Fruit fly (Drosophila melanogaster) whole organism, wandering third instar larva: ENCODE data around the gene CG12170.

Experiments
- Abd-B ChIP-seq: fragments of >200 bp; optimal IDR thresholded peaks from 2 replicates; lab custom pipeline; 2017; ENCODE audit warnings: missing biosample characterization, missing genetic modification characterization
- CG32264 ChIP-seq: fragments of 200-800 bp; sonication (Bioruptor generic); optimal IDR thresholded peaks from 2 replicates; lab custom pipeline; 2016; ENCODE audit warnings: missing biosample characterization, missing genetic modification characterization
- CG9705 ChIP-seq: fragments of 200-800 bp; sonication (Bioruptor generic); optimal IDR thresholded peaks from 2 replicates; lab custom pipeline; 2018; ENCODE audit warnings: missing biosample characterization, mild to moderate bottlenecking, missing genetic modification characterization
- CrebA ChIP-seq: fragments of 200-800 bp; sonication (Bioruptor generic); optimal IDR thresholded peaks from 2 replicates; lab custom pipeline; 2016; ENCODE audit warnings: missing biosample characterization, mild to moderate bottlenecking, missing genetic modification characterization, borderline replicate concordance
- Dfd ChIP-seq: fragments of >200 bp; optimal IDR thresholded peaks from 2 replicates; lab custom pipeline; 2017; ENCODE audit warnings: missing biosample characterization, missing genetic modification characterization
- Dif ChIP-seq: fragments of 200-275, 200-300 bp; sonication (Bioruptor generic); optimal IDR thresholded peaks from 2 replicates; lab custom pipeline; 2018; ENCODE audit warnings: missing biosample characterization, missing genetic modification characterization; ENCODE audit not compliant: partially characterized antibody
- GATAd ChIP-seq: sonication (Bioruptor generic); optimal IDR thresholded peaks from 2 replicates; lab custom pipeline; 2016; ENCODE audit warnings: missing biosample characterization, missing genetic modification characterization
- HLH106 ChIP-seq: fragments of 200-800 bp; optimal IDR thresholded peaks from 3 replicates; lab custom pipeline; 2019; ENCODE audit warnings: missing biosample characterization, mild to moderate bottlenecking, missing genetic modification characterization, moderate library complexity
- Hnf4 ChIP-seq: fragments of 200-800 bp; sonication (Bioruptor generic); optimal IDR thresholded peaks from 2 replicates; lab custom pipeline; 2016; ENCODE audit warnings: missing biosample characterization, mild to moderate bottlenecking, missing genetic modification characterization
- Hr78 ChIP-seq: fragments of >200 bp; optimal IDR thresholded peaks from 2 replicates; lab custom pipeline; 2017; ENCODE audit warnings: missing biosample characterization, missing genetic modification characterization
- Hr83 ChIP-seq: fragments of 200-300 bp; sonication (Bioruptor generic); optimal IDR thresholded peaks from 2 replicates; lab custom pipeline; 2016; ENCODE audit warnings: missing biosample characterization, mild to moderate bottlenecking, missing genetic modification characterization, moderate library complexity; ENCODE audit not compliant: poor library complexity, severe bottlenecking
- Jra ChIP-seq: sonication (Bioruptor generic); optimal IDR thresholded peaks from 2 replicates; lab custom pipeline; 2016; ENCODE audit warnings: missing biosample characterization, missing genetic modification characterization
- Mio ChIP-seq: sonication (Bioruptor generic); optimal IDR thresholded peaks from 2 replicates; lab custom pipeline; 2016; ENCODE audit warnings: missing biosample characterization, missing genetic modification characterization
- Myc ChIP-seq: fragments of >200 bp; optimal IDR thresholded peaks from 2 replicates; lab custom pipeline; 2017
- N ChIP-seq: fragments of >200 bp; optimal IDR thresholded peaks from 2 replicates; lab custom pipeline; 2018; ENCODE audit warnings: missing biosample characterization, missing external identifiers, missing genetic modification characterization
- OdsH ChIP-seq: fragments of 200-800 bp; sonication (Bioruptor generic); optimal IDR thresholded peaks from 2 replicates; lab custom pipeline; 2016; ENCODE audit warnings: missing biosample characterization, mild to moderate bottlenecking, missing genetic modification characterization
- Rel ChIP-seq, 2 experiments: fragments of 200-800 bp; sonication (Bioruptor generic) in 1 of 2; optimal IDR thresholded peaks; 2 replicates in 1 of 2; 3 replicates in 1 of 2; lab custom pipeline; 2016 to 2019; ENCODE audit warnings: mild to moderate bottlenecking in 2 of 2, missing biosample characterization in 2 of 2, missing genetic modification characterization in 2 of 2, moderate library complexity in 1 of 2
- Sp1 ChIP-seq: fragments of 200-800 bp; sonication (Bioruptor generic); optimal IDR thresholded peaks from 3 replicates; lab custom pipeline; 2019; ENCODE audit warnings: missing biosample characterization, mild to moderate bottlenecking, missing genetic modification characterization, moderate library complexity
- br ChIP-seq: fragments of 200-800 bp; sonication (Bioruptor generic); optimal IDR thresholded peaks from 2 replicates; lab custom pipeline; 2016; ENCODE audit warnings: missing biosample characterization, missing genetic modification characterization
- brk ChIP-seq: fragments of 200-800 bp; sonication (Bioruptor generic); optimal IDR thresholded peaks from 2 replicates; lab custom pipeline; 2016; ENCODE audit warnings: missing biosample characterization, mild to moderate bottlenecking, missing genetic modification characterization
- dl ChIP-seq, 2 experiments: fragments of 175-275, 200-275 bp in 1 of 2; fragments of 200-275 bp in 1 of 2; sonication (Bioruptor generic); optimal IDR thresholded peaks; lab custom pipeline; 2018; ENCODE audit warnings: mild to moderate bottlenecking in 2 of 2, missing biosample characterization in 2 of 2, missing genetic modification characterization in 2 of 2, moderate library complexity in 2 of 2; ENCODE audit not compliant: partially characterized antibody in 2 of 2, insufficient read depth in 1 of 2
- dmrt93B ChIP-seq: fragments of 200-800 bp; sonication (Bioruptor generic); optimal IDR thresholded peaks from 2 replicates; lab custom pipeline; 2018; ENCODE audit warnings: missing biosample characterization, mild to moderate bottlenecking, missing genetic modification characterization
- dsf ChIP-seq: sonication (Bioruptor generic); optimal IDR thresholded peaks from 2 replicates; lab custom pipeline; 2016; ENCODE audit warnings: missing biosample characterization, missing genetic modification characterization, borderline replicate concordance
- ey ChIP-seq: fragments of 200-800 bp; sonication (Bioruptor generic); optimal IDR thresholded peaks from 2 replicates; lab custom pipeline; 2016; ENCODE audit warnings: missing biosample characterization, missing genetic modification characterization
- foxo ChIP-seq, 2 experiments: fragments of 200-800 bp; sonication (Bioruptor generic); optimal IDR thresholded peaks; 2 replicates in 1 of 2; 3 replicates in 1 of 2; lab custom pipeline; 2016 to 2017; ENCODE audit warnings: missing biosample characterization in 2 of 2, missing genetic modification characterization in 2 of 2
- fru ChIP-seq: fragments of 200-800 bp; sonication (Bioruptor generic); optimal IDR thresholded peaks from 3 replicates; lab custom pipeline; 2016; ENCODE audit warnings: missing biosample characterization, mild to moderate bottlenecking, missing genetic modification characterization
- h ChIP-seq: fragments of 200-800 bp; sonication (Bioruptor generic); optimal IDR thresholded peaks from 3 replicates; lab custom pipeline; 2016; ENCODE audit warnings: missing biosample characterization, mild to moderate bottlenecking, missing genetic modification characterization
- jim ChIP-seq: fragments of 175-275, 200-325 bp; sonication (Bioruptor generic); optimal IDR thresholded peaks from 2 replicates; lab custom pipeline; 2016; ENCODE audit warnings: missing biosample characterization, mild to moderate bottlenecking, missing genetic modification characterization
- lola ChIP-seq: fragments of >200 bp; optimal IDR thresholded peaks from 2 replicates; lab custom pipeline; 2017; ENCODE audit warnings: missing biosample characterization, missing genetic modification characterization
- pan ChIP-seq: fragments of >200 bp; optimal IDR thresholded peaks from 2 replicates; lab custom pipeline; 2017
- psq ChIP-seq: fragments of 200-800 bp; sonication (Bioruptor generic); optimal IDR thresholded peaks from 3 replicates; lab custom pipeline; 2017; ENCODE audit warnings: missing biosample characterization, mild to moderate bottlenecking, missing genetic modification characterization, moderate library complexity
- rgr ChIP-seq: fragments of 200-800 bp; sonication (Bioruptor generic); optimal IDR thresholded peaks from 3 replicates; lab custom pipeline; 2016; ENCODE audit warnings: missing biosample characterization, mild to moderate bottlenecking, missing genetic modification characterization
- sage ChIP-seq: fragments of 200-800 bp; sonication (Bioruptor generic); optimal IDR thresholded peaks from 2 replicates; lab custom pipeline; 2016; ENCODE audit warnings: missing biosample characterization, mild to moderate bottlenecking, missing genetic modification characterization
- sv ChIP-seq: fragments of 200-800 bp; sonication (Bioruptor generic); optimal IDR thresholded peaks from 3 replicates; lab custom pipeline; 2016; ENCODE audit warnings: missing biosample characterization, missing genetic modification characterization
- tai ChIP-seq: sonication (Bioruptor generic); optimal IDR thresholded peaks from 2 replicates; lab custom pipeline; 2016; ENCODE audit warnings: missing biosample characterization, missing genetic modification characterization
- usp ChIP-seq: fragments of >200 bp; optimal IDR thresholded peaks from 2 replicates; lab custom pipeline; 2017; ENCODE audit warnings: missing biosample characterization, missing genetic modification characterization
- woc ChIP-seq: sonication (Bioruptor generic); optimal IDR thresholded peaks from 2 replicates; lab custom pipeline; 2016; ENCODE audit warnings: missing biosample characterization, mild to moderate bottlenecking, missing genetic modification characterization

CG12170 gene

dm6 chr3R:5669740-5670659 lies 33.0 kb downstream of the CG12170 start:
- TF ChIP-seq CrebA (GFP tag; lab: Kevin White, UChicago) = no peak
- no peak for TF ChIP-seq foxo (GFP tag; optimal IDR thresholded peaks at IDR 0.05; lab: Kevin White, UChicago)
- no peak for TF ChIP-seq br (GFP tag; lab: Kevin White, UChicago)
- no peak for TF ChIP-seq h
- peak; percentile 60 for TF ChIP-seq psq (GFP tag; lab: Kevin White, UChicago)
- no peak for TF ChIP-seq brk (GFP tag; lab: Kevin White, UChicago)
- no peak for TF ChIP-seq ey
- TF ChIP-seq HLH106 (tag; lab: Kevin White, UChicago) = no peak
- TF ChIP-seq N (GFP tag; lab: Kevin White, UChicago) = no peak
- TF ChIP-seq, all 38 proteins: peak for 1

DNA sequence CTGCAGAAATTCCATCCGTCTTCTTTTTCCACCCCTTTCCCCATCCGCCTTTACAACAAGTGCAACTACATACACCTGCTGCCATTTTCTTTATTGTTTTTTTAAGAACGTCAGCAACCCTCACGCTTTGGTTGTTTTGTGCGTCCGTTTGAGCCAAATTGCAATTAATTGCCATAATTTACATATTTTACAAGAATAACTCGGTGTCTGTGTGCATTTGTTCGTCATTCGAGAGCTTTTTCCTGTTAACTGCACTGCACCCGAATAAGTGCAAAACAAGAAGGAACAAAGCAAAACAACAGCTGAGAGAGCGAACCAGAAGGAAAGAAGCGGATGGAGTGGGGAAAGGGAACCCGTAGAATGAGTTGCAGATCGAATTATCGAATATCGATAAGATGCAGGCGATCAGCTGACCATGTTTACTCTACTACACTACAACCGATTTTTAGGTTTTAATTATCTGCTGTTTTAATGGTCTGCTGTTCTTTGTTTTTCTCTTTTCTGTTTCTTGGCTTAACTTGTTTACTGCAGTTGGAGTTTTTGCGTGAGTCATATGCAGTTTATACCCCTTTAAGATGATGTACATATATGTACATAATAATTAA lies 33.7 kb downstream of the CG12170 start:
- TF ChIP-seq woc (GFP tag; lab: Kevin White, UChicago) = no peak
- TF ChIP-seq rgr (GFP tag; lab: Kevin White, UChicago) = peak; percentile 4
- TF ChIP-seq jim = peak; percentile 46
- TF ChIP-seq h = no peak
- TF ChIP-seq HLH106 (tag; lab: Kevin White, UChicago) = no peak
- TF ChIP-seq Myc (lab: Kevin White, UChicago) = no peak
- TF ChIP-seq br (GFP tag; lab: Kevin White, UChicago) = no peak
- TF ChIP-seq Mio = peak; percentile 6
- TF ChIP-seq dl (GFP tag; optimal IDR thresholded peaks at IDR 0.05; lab: Kevin White, UChicago; ENCODE audit: insufficient read depth in 1 of 2, partially characterized antibody in 2 of 2) = no peak
- TF ChIP-seq CrebA (GFP tag; lab: Kevin White, UChicago) = no peak
- no peak for TF ChIP-seq sv (GFP tag; lab: Kevin White, UChicago)
- no peak for TF ChIP-seq lola
- peak in 1 of 2 experiments; percentile 8 for TF ChIP-seq foxo (GFP tag; optimal IDR thresholded peaks at IDR 0.05; lab: Kevin White, UChicago)
- TF ChIP-seq sage (GFP tag; lab: Kevin White, UChicago) = no peak
- TF ChIP-seq usp = no peak
- TF ChIP-seq ey = no peak
- no peak for TF ChIP-seq tai (GFP tag; lab: Kevin White, UChicago)
- TF ChIP-seq fru (GFP tag; lab: Kevin White, UChicago) = peak; percentile 11
- TF ChIP-seq dsf = no peak
- TF ChIP-seq Jra (GFP tag; lab: Kevin White, UChicago) = peak; percentile 17
- no peak for TF ChIP-seq Rel (GFP tag; optimal IDR thresholded peaks at IDR 0.05; lab: Kevin White, UChicago)
- no peak for TF ChIP-seq Rel (tag; optimal IDR thresholded peaks at IDR 0.05; lab: Kevin White, UChicago)
- no peak for TF ChIP-seq Dfd (GFP tag; lab: Kevin White, UChicago)
- no peak for TF ChIP-seq GATAd (GFP tag; lab: Kevin White, UChicago)
- TF ChIP-seq OdsH = no peak
- peak; percentile 12 for TF ChIP-seq brk (GFP tag; lab: Kevin White, UChicago)
- TF ChIP-seq Dif = no peak
- TF ChIP-seq dmrt93B (GFP tag; lab: Kevin White, UChicago) = no peak
- TF ChIP-seq CG9705 = no peak
- peak; percentile 36 for TF ChIP-seq Hnf4
- no peak for TF ChIP-seq CG32264 (GFP tag; lab: Kevin White, UChicago)
- TF ChIP-seq pan (lab: Kevin White, UChicago) = no peak
- TF ChIP-seq psq (GFP tag; lab: Kevin White, UChicago) = peak; percentile 85
- TF ChIP-seq Sp1 (GFP tag; lab: Kevin White, UChicago) = no peak
- no peak for TF ChIP-seq Hr78 (GFP tag; lab: Kevin White, UChicago)
- no peak for TF ChIP-seq Abd-B
- TF ChIP-seq, all 38 proteins: peak for 9

- no peak for TF ChIP-seq pan (lab: Kevin White, UChicago)
- TF ChIP-seq sage (GFP tag; lab: Kevin White, UChicago) = no peak
- TF ChIP-seq Hr83 (GFP tag; lab: Kevin White, UChicago) = peak; percentile 40
Measured at dm6 chr3R:5671265-5671663, 34.2 kb downstream of the CG12170 start.
